Worm (Caenorhabditis elegans) whole organism, young adult: ENCODE data around the gene fbxa-143.

Experiments used
- B0019.2 ChIP-seq: fragments of 200-800 bp; sonication (Bioruptor generic); conservative IDR thresholded peaks from 2 replicates; pipeline ENCODE4 v1.3.6; 2022; ENCODE audit warnings: missing genetic modification reagents, missing genetic modification characterization, missing compliant biosample characterization
- B0035.1 ChIP-seq: sonication (generic microtip); optimal IDR thresholded peaks from 2 replicates; lab custom pipeline; 2016; ENCODE audit warnings: missing genetic modification characterization, mild to moderate bottlenecking, missing compliant biosample characterization, missing genotype, missing genetic modification reagents
- F37B4.10 ChIP-seq: fragments of 200-800 bp; sonication (Bioruptor generic); IDR thresholded peaks from 2 replicates; pipeline ENCODE4 v1.3.6; 2022; ENCODE audit warnings: missing genetic modification characterization, missing compliant biosample characterization
- F52B5.7 ChIP-seq: sonication (generic microtip); optimal IDR thresholded peaks from 2 replicates; lab custom pipeline; 2016; ENCODE audit warnings: mild to moderate bottlenecking, missing genetic modification characterization, missing compliant biosample characterization
- ama-1 ChIP-seq, 3 experiments: fragments of 150-350 bp in 1 of 3; sonication (generic microtip) in 2 of 3; optimal IDR thresholded peaks; 2 replicates each; lab custom pipeline; 2014 to 2018; ENCODE audit warnings: missing biosample characterization in 2 of 3, missing genetic modification characterization in 2 of 3, missing genetic modification reagents in 2 of 3
- ceh-79 ChIP-seq: sonication (generic microtip); optimal IDR thresholded peaks from 2 replicates; lab custom pipeline; 2017; ENCODE audit warnings: mild to moderate bottlenecking, missing genetic modification characterization, missing compliant biosample characterization
- dpl-1 ChIP-seq: fragments of 150-350 bp; optimal IDR thresholded peaks from 2 replicates; lab custom pipeline; 2014; ENCODE audit warnings: missing biosample characterization, missing genetic modification reagents, missing genetic modification characterization
- efl-1 ChIP-seq: fragments of 150-350 bp; optimal IDR thresholded peaks from 2 replicates; lab custom pipeline; 2014; ENCODE audit warnings: missing biosample characterization, missing genetic modification reagents, missing genetic modification characterization
- nfya-1 ChIP-seq: sonication (generic microtip); optimal IDR thresholded peaks from 2 replicates; lab custom pipeline; 2017; ENCODE audit warnings: antibody characterized with exemption, missing compliant biosample characterization, missing genetic modification characterization, borderline replicate concordance; ENCODE audit not compliant: insufficient read depth
- pbrm-1 ChIP-seq: fragments of 200-800 bp; sonication (Bioruptor generic); IDR thresholded peaks from 2 replicates; pipeline ENCODE4 v1.3.6; 2022; ENCODE audit warnings: missing genetic modification reagents, missing genetic modification characterization, missing compliant biosample characterization
- rcor-1 ChIP-seq: fragments of 200-800 bp; sonication (Bioruptor generic); IDR thresholded peaks from 2 replicates; pipeline ENCODE4 v1.3.6; 2022; ENCODE audit warnings: missing genetic modification reagents, missing genetic modification characterization, missing compliant biosample characterization
- snpc-1.1 ChIP-seq: sonication (generic microtip); optimal IDR thresholded peaks from 2 replicates; lab custom pipeline; 2017; ENCODE audit warnings: missing genetic modification characterization, mild to moderate bottlenecking, missing compliant biosample characterization, antibody characterized with exemption, moderate library complexity, missing genotype, missing genetic modification reagents; ENCODE audit not compliant: insufficient read depth
- snpc-4 ChIP-seq, 5 experiments: fragments of 150-350 bp in 1 of 5; sonication (generic microtip) in 4 of 5; optimal IDR thresholded peaks; 2 replicates each; lab custom pipeline; 2014 to 2018; ENCODE audit warnings: missing genetic modification characterization in 5 of 5, missing biosample characterization in 3 of 5, antibody characterized with exemption in 2 of 5, mild to moderate bottlenecking in 2 of 5, missing compliant biosample characterization in 2 of 5, missing genotype in 2 of 5, moderate library complexity in 2 of 5, missing genetic modification reagents in 1 of 5

DNA sequence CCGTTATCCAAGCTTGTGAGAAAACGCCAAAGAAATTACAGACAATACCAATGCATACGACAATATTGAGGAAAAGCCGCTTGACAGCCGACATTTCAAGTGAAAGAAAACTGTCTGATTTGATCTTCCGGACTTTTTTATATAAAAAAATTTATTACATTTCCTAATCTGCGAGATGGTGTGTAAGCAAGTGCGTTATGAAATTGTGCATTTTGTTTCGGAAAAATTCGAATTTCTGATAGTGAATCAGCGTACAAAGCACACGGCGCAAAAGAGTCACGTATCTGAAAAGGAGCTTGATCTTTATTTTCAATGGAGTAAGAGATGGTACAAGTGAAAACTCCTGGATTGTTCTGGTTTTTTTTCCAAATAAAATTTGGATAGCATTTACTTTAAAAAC, 13.8 kb upstream of the fbxa-143 start, which contains the start of gene clc-32:
- TF ChIP-seq ceh-79 (tag; lab: Kevin White, UChicago) (no peak), snpc-4 (GFP tag; optimal IDR thresholded peaks at IDR 0.05; lab: Kevin White, UChicago) (no peak), snpc-4 (tag; optimal IDR thresholded peaks at IDR 0.05; lab: Kevin White, UChicago) (no peak), dpl-1 (GFP tag; lab: Kevin White, UChicago) (no peak), pbrm-1 (no peak), nfya-1 (tag; lab: Kevin White, UChicago) (no peak), snpc-1.1 (tag; lab: Kevin White, UChicago) (no peak), B0019.2 (GFP tag; lab: Robert Waterston, UW) (no peak), B0035.1 (tag; lab: Kevin White, UChicago) (no peak), efl-1 (GFP tag; lab: Kevin White, UChicago) (no peak), ama-1 (optimal IDR thresholded peaks at IDR 0.05; lab: Kevin White, UChicago) (no peak), ama-1 (GFP tag; optimal IDR thresholded peaks at IDR 0.05; lab: Kevin White, UChicago) (no peak), F52B5.7 (tag; lab: Kevin White, UChicago) (no peak), rcor-1 (GFP tag; lab: Robert Waterston, UW) (no peak), F37B4.10 (GFP tag; lab: Robert Waterston, UW) (no peak)
